Fruit fly (Drosophila melanogaster) whole organism, embryonic: ENCODE measurements around the gene CG32816.

ENCODE experiments used
- Abd-B ChIP-seq: fragments of 200-800 bp; sonication (Bioruptor generic); optimal IDR thresholded peaks from 2 replicates; lab custom pipeline; 2018; ENCODE audit warnings: missing biosample characterization, mild to moderate bottlenecking, missing genetic modification characterization, moderate library complexity
- Aef1 ChIP-seq: fragments of 200-800 bp; sonication (Bioruptor generic); IDR thresholded peaks from 3 replicates; pipeline ENCODE4 v1.3.6; 2022; ENCODE audit warnings: missing biosample characterization, missing genetic modification characterization
- Atf-2 ChIP-seq: fragments of 200-800 bp; sonication (Bioruptor generic); optimal IDR thresholded peaks from 2 replicates; lab custom pipeline; 2016; ENCODE audit warnings: missing biosample characterization, missing genetic modification characterization
- Awh ChIP-seq: fragments of 200-800 bp; sonication (Bioruptor generic); IDR thresholded peaks from 2 replicates; pipeline ENCODE4, ENCODE4 v1.3.6; 2022; ENCODE audit warnings: missing biosample characterization, missing genetic modification characterization
- CG10267 ChIP-seq: fragments of 200-800 bp; sonication (Bioruptor generic); optimal IDR thresholded peaks from 2 replicates; lab custom pipeline; 2018; ENCODE audit warnings: missing biosample characterization, mild to moderate bottlenecking, missing genetic modification characterization, moderate library complexity
- CG10565 ChIP-seq: fragments of 200-800 bp; sonication (Bioruptor generic); optimal IDR thresholded peaks from 3 replicates; lab custom pipeline; 2016; ENCODE audit warnings: missing biosample characterization, mild to moderate bottlenecking, missing genetic modification characterization
- CG11085 ChIP-seq: fragments of 200-800 bp; sonication (Bioruptor generic); IDR thresholded peaks from 2 replicates; pipeline ENCODE4 v1.3.6; 2022; ENCODE audit warnings: missing biosample characterization, missing genetic modification characterization
- CG12104 ChIP-seq: fragments of 200-800 bp; sonication (Bioruptor generic); optimal IDR thresholded peaks from 3 replicates; lab custom pipeline; 2016; ENCODE audit warnings: missing biosample characterization, missing genetic modification characterization
- CG13287 ChIP-seq: fragments of 200-800 bp; sonication (Bioruptor generic); IDR thresholded peaks from 2 replicates; pipeline ENCODE4 v1.3.6; 2022; ENCODE audit warnings: missing biosample characterization, missing genetic modification characterization; ENCODE audit not compliant: partially characterized antibody
- CG13624 ChIP-seq: fragments of 200-800 bp; sonication (Bioruptor generic); optimal IDR thresholded peaks from 2 replicates; lab custom pipeline; 2016; ENCODE audit warnings: missing biosample characterization, missing genetic modification characterization
- CG14965 ChIP-seq: fragments of 200-800 bp; sonication (Bioruptor generic); optimal IDR thresholded peaks from 2 replicates; lab custom pipeline; 2016; ENCODE audit warnings: missing biosample characterization, missing genetic modification characterization, borderline replicate concordance
- CG1603 ChIP-seq: fragments of 200-800 bp; sonication (Bioruptor generic); optimal IDR thresholded peaks from 2 replicates; lab custom pipeline; 2019; ENCODE audit warnings: missing biosample characterization, mild to moderate bottlenecking, missing genetic modification characterization, moderate library complexity
- CG16863 ChIP-seq: fragments of 200-800 bp; sonication (Bioruptor generic); optimal IDR thresholded peaks from 3 replicates; lab custom pipeline; 2016; ENCODE audit warnings: missing biosample characterization, missing genetic modification characterization
- CG17568 ChIP-seq: fragments of 200-800 bp; sonication (Bioruptor generic); optimal IDR thresholded peaks from 2 replicates; lab custom pipeline; 2018; ENCODE audit warnings: missing biosample characterization, mild to moderate bottlenecking, missing genetic modification characterization, moderate library complexity
- CG18599 ChIP-seq: fragments of 200-800 bp; sonication (Bioruptor generic); optimal IDR thresholded peaks from 3 replicates; lab custom pipeline; 2017; ENCODE audit warnings: missing biosample characterization, missing genetic modification characterization, mild to moderate bottlenecking, moderate library complexity, missing genetic modification reagents
- CG2129 ChIP-seq: fragments of 200-800 bp; sonication (Bioruptor generic); IDR thresholded peaks from 2 replicates; pipeline ENCODE4 v1.3.6; 2022; ENCODE audit warnings: missing biosample characterization, missing genetic modification characterization; ENCODE audit not compliant: partially characterized antibody
- CG2202 ChIP-seq: fragments of 200-800 bp; sonication (Bioruptor generic); optimal IDR thresholded peaks from 2 replicates; lab custom pipeline; 2018; ENCODE audit warnings: missing biosample characterization, mild to moderate bottlenecking, missing genetic modification characterization
- CG2889 ChIP-seq: fragments of 200-800 bp; sonication (Bioruptor generic); IDR thresholded peaks from 3 replicates; pipeline ENCODE4 v1.3.6; 2022; ENCODE audit warnings: missing biosample characterization, missing genetic modification characterization
- CG30403 ChIP-seq: fragments of 200-800 bp; sonication (Bioruptor generic); optimal IDR thresholded peaks from 3 replicates; lab custom pipeline; 2016; ENCODE audit warnings: missing biosample characterization, missing genetic modification characterization
- CG31224 ChIP-seq: fragments of 200-800 bp; sonication (Bioruptor generic); IDR thresholded peaks from 2 replicates; pipeline ENCODE4 v1.3.6; 2022; ENCODE audit warnings: missing biosample characterization, missing genetic modification characterization
- CG3838 ChIP-seq: fragments of 200-800 bp; sonication (Bioruptor generic); optimal IDR thresholded peaks from 3 replicates; lab custom pipeline; 2016; ENCODE audit warnings: missing biosample characterization, missing genetic modification characterization
- CG6854 ChIP-seq: fragments of 200-800 bp; sonication (Bioruptor generic); optimal IDR thresholded peaks from 3 replicates; lab custom pipeline; 2017; ENCODE audit warnings: missing biosample characterization, mild to moderate bottlenecking, missing genetic modification characterization
- CG7372 ChIP-seq: fragments of 200-800 bp; sonication (Bioruptor generic); IDR thresholded peaks from 2 replicates; pipeline ENCODE4 v1.3.6; 2022; ENCODE audit warnings: missing biosample characterization, missing genetic modification characterization
- CG8924 ChIP-seq: fragments of 200-800 bp; optimal IDR thresholded peaks from 3 replicates; lab custom pipeline; 2019; ENCODE audit warnings: missing biosample characterization, mild to moderate bottlenecking, missing genetic modification characterization, moderate library complexity
- Ets65A ChIP-seq: fragments of 200-800 bp; sonication (Bioruptor generic); peaks from one replicate; lab custom pipeline; 2016; ENCODE audit warnings: missing biosample characterization, missing genetic modification characterization
- Hmr ChIP-seq: fragments of 200-800 bp; sonication (Bioruptor generic); optimal IDR thresholded peaks from 3 replicates; lab custom pipeline; 2017; ENCODE audit warnings: mild to moderate bottlenecking, missing biosample characterization, missing genetic modification reagents, missing genetic modification characterization
- MESR4 ChIP-seq: fragments of 200-800 bp; sonication (Bioruptor generic); optimal IDR thresholded peaks from 2 replicates; lab custom pipeline; 2018; ENCODE audit warnings: missing biosample characterization, mild to moderate bottlenecking, missing genetic modification characterization, moderate library complexity
- Mad ChIP-seq: fragments of 200-800 bp; sonication (Bioruptor generic); optimal IDR thresholded peaks from 2 replicates; lab custom pipeline; 2016; ENCODE audit warnings: missing biosample characterization, missing genetic modification characterization
- NK7.1 ChIP-seq: fragments of 200-800 bp; sonication (Bioruptor generic); optimal IDR thresholded peaks from 3 replicates; lab custom pipeline; 2016; ENCODE audit warnings: missing biosample characterization, missing genetic modification characterization
- Optix ChIP-seq: fragments of 200-800 bp; sonication (Bioruptor generic); IDR thresholded peaks from 3 replicates; pipeline ENCODE4 v1.3.6; 2022; ENCODE audit warnings: missing biosample characterization, missing genetic modification characterization
- PHDP ChIP-seq: fragments of 200-800 bp; sonication (Bioruptor generic); optimal IDR thresholded peaks from 3 replicates; lab custom pipeline; 2018; ENCODE audit warnings: missing biosample characterization, mild to moderate bottlenecking, missing genetic modification characterization, moderate library complexity
- TFAM ChIP-seq: fragments of 200-800 bp; sonication (Bioruptor generic); optimal IDR thresholded peaks from 2 replicates; lab custom pipeline; 2017; ENCODE audit warnings: missing biosample characterization, missing genetic modification characterization, inconsistent platforms
- Taf1 ChIP-seq: fragments of 200-800 bp; sonication (Bioruptor generic); IDR thresholded peaks from 2 replicates; pipeline ENCODE4 v1.3.6; 2022; ENCODE audit warnings: missing biosample characterization, missing genetic modification characterization
- chn ChIP-seq: fragments of 200-800 bp; sonication (Bioruptor generic); optimal IDR thresholded peaks from 2 replicates; lab custom pipeline; 2016; ENCODE audit warnings: missing biosample characterization, missing genetic modification characterization
- dan ChIP-seq: fragments of 200-800 bp; sonication (Bioruptor generic); IDR thresholded peaks from 2 replicates; pipeline ENCODE4 v1.3.6; 2022; ENCODE audit warnings: missing biosample characterization, missing genetic modification characterization
- danr ChIP-seq: fragments of 200-800 bp; sonication (Bioruptor generic); IDR thresholded peaks from 2 replicates; pipeline ENCODE4 v1.3.6; 2022; ENCODE audit warnings: missing biosample characterization, missing genetic modification characterization
- dpn ChIP-seq, 2 experiments: fragments of 200-800 bp; sonication (Bioruptor generic); optimal IDR thresholded peaks; 3 replicates each; lab custom pipeline; 2016; ENCODE audit warnings: missing biosample characterization in 2 of 2, missing genetic modification characterization in 2 of 2
- en ChIP-seq: fragments of 200-800 bp; sonication (Bioruptor generic); optimal IDR thresholded peaks from 2 replicates; lab custom pipeline; 2016; ENCODE audit warnings: missing biosample characterization, missing genetic modification characterization
- eve ChIP-seq, 2 experiments: fragments of >200 bp; optimal IDR thresholded peaks; 2 replicates each; lab custom pipeline; 2017; ENCODE audit warnings: missing biosample characterization in 2 of 2, missing genetic modification characterization in 2 of 2
- gem ChIP-seq: fragments of 200-800 bp; sonication (Bioruptor generic); optimal IDR thresholded peaks from 2 replicates; lab custom pipeline; 2019; ENCODE audit warnings: missing biosample characterization, mild to moderate bottlenecking, missing genetic modification characterization, moderate library complexity
- knrl ChIP-seq: fragments of 200-800 bp; sonication (Bioruptor generic); IDR thresholded peaks from 3 replicates; pipeline ENCODE4 v1.3.6; 2022; ENCODE audit warnings: missing biosample characterization, missing genetic modification characterization; ENCODE audit not compliant: partially characterized antibody
- pan ChIP-seq, 4 experiments: fragments of >200 bp in 3 of 4; fragments of 200-800 bp in 1 of 4; sonication (Bioruptor generic) in 1 of 4; optimal IDR thresholded peaks in 3 of 4; IDR thresholded peaks in 1 of 4; 2 replicates each; pipeline versions ENCODE4 v1.3.6 to Lab custom; 2017 to 2022; ENCODE audit warnings: missing biosample characterization in 2 of 4, missing genetic modification characterization in 2 of 4, mixed read lengths in 1 of 4
- pita ChIP-seq: fragments of 200-800 bp; sonication (Bioruptor generic); optimal IDR thresholded peaks from 2 replicates; lab custom pipeline; 2017; ENCODE audit warnings: missing biosample characterization, mild to moderate bottlenecking, missing genetic modification characterization
- rib ChIP-seq: fragments of 200-800 bp; sonication (Bioruptor generic); IDR thresholded peaks from 2 replicates; pipeline ENCODE4 v1.3.6; 2022; ENCODE audit warnings: missing biosample characterization, missing genetic modification characterization
- sd ChIP-seq: fragments of 200-800 bp; sonication (Bioruptor generic); optimal IDR thresholded peaks from 3 replicates; lab custom pipeline; 2018; ENCODE audit warnings: missing biosample characterization, mild to moderate bottlenecking, missing genetic modification characterization, moderate library complexity
- sr ChIP-seq: fragments of 200-800 bp; sonication (Bioruptor generic); IDR thresholded peaks from 3 replicates; pipeline ENCODE4 v1.3.6; 2022; ENCODE audit warnings: missing biosample characterization, missing genetic modification characterization
- tap ChIP-seq: fragments of 200-800 bp; optimal IDR thresholded peaks from 3 replicates; lab custom pipeline; 2019; ENCODE audit warnings: missing biosample characterization, mild to moderate bottlenecking, missing genetic modification characterization, moderate library complexity
- trem ChIP-seq: fragments of 200-800 bp; optimal IDR thresholded peaks from 3 replicates; lab custom pipeline; 2019; ENCODE audit warnings: missing biosample characterization, mild to moderate bottlenecking, missing genetic modification characterization, moderate library complexity
- tup ChIP-seq: fragments of 200-800 bp; sonication (Bioruptor generic); optimal IDR thresholded peaks from 2 replicates; lab custom pipeline; 2016; ENCODE audit warnings: missing biosample characterization, mild to moderate bottlenecking, missing genetic modification characterization, moderate library complexity
- zen ChIP-seq: fragments of 200-800 bp; sonication (Bioruptor generic); optimal IDR thresholded peaks from 3 replicates; lab custom pipeline; 2018; ENCODE audit warnings: missing biosample characterization, mild to moderate bottlenecking, missing genetic modification characterization, moderate library complexity
- zfh2 ChIP-seq: fragments of 200-800 bp; sonication (Bioruptor generic); optimal IDR thresholded peaks from 2 replicates; lab custom pipeline; 2016; ENCODE audit warnings: missing biosample characterization, missing genetic modification characterization

CG32816 gene

DNA sequence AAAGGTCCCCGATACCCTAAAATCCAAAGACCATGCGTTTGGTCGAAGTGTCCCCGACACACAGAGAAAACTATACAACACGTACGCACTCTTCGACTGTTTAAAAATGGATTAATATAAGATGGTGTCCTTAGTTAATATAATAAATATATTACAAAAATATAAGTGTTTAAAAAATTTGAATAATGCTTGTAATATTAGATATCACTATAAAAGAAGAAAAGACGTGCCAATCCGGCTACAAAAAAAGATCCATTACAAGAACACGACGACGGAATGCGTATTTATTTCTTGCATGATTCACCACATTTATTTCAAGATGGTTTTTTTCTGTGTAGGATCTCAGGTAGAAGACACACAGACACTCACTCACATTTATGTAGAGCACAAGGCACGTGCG, 12.7 kb downstream of the CG32816 start (continued):
- TF ChIP-seq Aef1 (GFP tag; lab: Robert Waterston, UW) (no peak), rib (GFP tag; lab: Robert Waterston, UW) (no peak), CG2889 (GFP tag; lab: Robert Waterston, UW) (no peak), CG1603 (tag; lab: Kevin White, UChicago) (no peak), dan (GFP tag; lab: Robert Waterston, UW) (no peak), Hmr (GFP tag; lab: Kevin White, UChicago) (no peak), Taf1 (no peak), eve (GFP tag; optimal IDR thresholded peaks at IDR 0.05; lab: Kevin White, UChicago) (no peak), CG13624 (no peak), Ets65A (GFP tag; lab: Kevin White, UChicago) (no peak), tup (GFP tag; lab: Kevin White, UChicago) (no peak), Abd-B (GFP tag; lab: Kevin White, UChicago) (no peak), chn (GFP tag; lab: Kevin White, UChicago) (no peak), gem (tag; lab: Kevin White, UChicago) (peak; percentile 72), sr (GFP tag; lab: Robert Waterston, UW) (no peak), CG13287 (GFP tag; lab: Robert Waterston, UW) (no peak), Mad (GFP tag; lab: Kevin White, UChicago) (no peak), CG8924 (tag; lab: Kevin White, UChicago) (peak; percentile 60), CG14965 (no peak), Awh (GFP tag; lab: Robert Waterston, UW) (no peak), en (GFP tag; lab: Kevin White, UChicago) (no peak), zen (peak; percentile 76), CG2129 (GFP tag; lab: Robert Waterston, UW) (no peak), PHDP (tag; lab: Kevin White, UChicago) (no peak), CG30403 (GFP tag; lab: Kevin White, UChicago) (peak; percentile 15), CG10565 (GFP tag; lab: Kevin White, UChicago) (no peak), MESR4 (GFP tag; lab: Kevin White, UChicago) (no peak), CG2202 (tag; lab: Kevin White, UChicago) (peak; percentile 14), CG16863 (GFP tag; lab: Kevin White, UChicago) (no peak), trem (tag; lab: Kevin White, UChicago) (peak; percentile 56), tap (tag; lab: Kevin White, UChicago) (no peak), pita (GFP tag; lab: Kevin White, UChicago) (no peak), TFAM (GFP tag; lab: Kevin White, UChicago) (no peak), CG31224 (no peak), CG10267 (tag; lab: Kevin White, UChicago) (peak; percentile 68), knrl (GFP tag; lab: Robert Waterston, UW) (no peak), Optix (GFP tag; lab: Robert Waterston, UW) (no peak), zfh2 (GFP tag; lab: Kevin White, UChicago) (no peak), danr (GFP tag; lab: Robert Waterston, UW) (no peak), CG17568 (no peak), dpn (GFP tag; optimal IDR thresholded peaks at IDR 0.05; lab: Kevin White, UChicago) (no peak), CG6854 (GFP tag; lab: Kevin White, UChicago) (no peak), sd (no peak), CG11085 (GFP tag; lab: Robert Waterston, UW) (no peak), Atf-2 (GFP tag; lab: Kevin White, UChicago) (no peak), CG18599 (GFP tag; lab: Kevin White, UChicago) (no peak), pan (optimal IDR thresholded peaks at IDR 0.05; lab: Kevin White, UChicago) (no peak), pan (GFP tag; optimal IDR thresholded peaks at IDR 0.05 in 1 of 2, IDR thresholded peaks at IDR 0.05 in 1 of 2) (no peak), NK7.1 (GFP tag; lab: Kevin White, UChicago) (no peak), CG12104 (GFP tag; lab: Kevin White, UChicago) (no peak), CG3838 (no peak), CG7372 (GFP tag; lab: Robert Waterston, UW) (no peak)
